Worm (Caenorhabditis elegans) whole organism, L3 larva: ENCODE data around the gene vha-2.

Source experiments
- R02D3.7 ChIP-seq: fragments of 150-350 bp; optimal IDR thresholded peaks from 2 replicates; lab custom pipeline; 2014; ENCODE audit warnings: missing biosample characterization, missing genetic modification characterization
- ZK546.5 ChIP-seq: sonication (generic microtip); optimal IDR thresholded peaks from 2 replicates; lab custom pipeline; 2017; ENCODE audit warnings: missing biosample characterization, missing genetic modification characterization
- aly-2 ChIP-seq: fragments of 150-350 bp; optimal IDR thresholded peaks from 2 replicates; lab custom pipeline; 2014; ENCODE audit warnings: missing biosample characterization, missing genetic modification characterization
- ama-1 ChIP-seq: fragments of 150-350 bp; optimal IDR thresholded peaks from 2 replicates; lab custom pipeline; 2018
- ceh-16 ChIP-seq: sonication (generic microtip); optimal IDR thresholded peaks from 2 replicates; lab custom pipeline; 2017; ENCODE audit warnings: missing biosample characterization, missing genetic modification characterization
- ceh-28 ChIP-seq: fragments of 150-350 bp; optimal IDR thresholded peaks from 2 replicates; lab custom pipeline; 2014; ENCODE audit warnings: missing biosample characterization, missing genetic modification reagents, missing genetic modification characterization
- ceh-82 ChIP-seq: fragments of 150-350 bp; optimal IDR thresholded peaks from 2 replicates; lab custom pipeline; 2014; ENCODE audit warnings: missing biosample characterization, missing genetic modification characterization
- ceh-9 ChIP-seq: sonication (generic microtip); optimal IDR thresholded peaks from 2 replicates; lab custom pipeline; 2018; ENCODE audit warnings: missing biosample characterization, missing genetic modification characterization
- daf-12 ChIP-seq: fragments of 150-350 bp; optimal IDR thresholded peaks from 2 replicates; lab custom pipeline; 2014; ENCODE audit warnings: missing biosample characterization, missing genetic modification reagents, missing genetic modification characterization
- egl-27 ChIP-seq: sonication (generic microtip); optimal IDR thresholded peaks from 4 replicates; lab custom pipeline; 2017; ENCODE audit warnings: missing biosample characterization, missing genetic modification reagents, missing genetic modification characterization
- egl-5 ChIP-seq: fragments of 150-350 bp; optimal IDR thresholded peaks from 2 replicates; lab custom pipeline; 2017; ENCODE audit warnings: missing biosample characterization, missing genetic modification reagents, missing genetic modification characterization, inconsistent platforms
- elt-2 ChIP-seq: sonication (generic microtip); optimal IDR thresholded peaks from 2 replicates; lab custom pipeline; 2016; ENCODE audit warnings: missing genetic modification reagents, mild to moderate bottlenecking, missing genetic modification characterization, missing compliant biosample characterization
- elt-3 ChIP-seq, 3 experiments: fragments of 150-350 bp in 1 of 3; sonication (generic microtip) in 2 of 3; optimal IDR thresholded peaks; 2 replicates in 2 of 3; 4 replicates in 1 of 3; lab custom pipeline; 2014 to 2017; ENCODE audit warnings: missing biosample characterization in 3 of 3, missing genetic modification characterization in 3 of 3
- eor-1 ChIP-seq, 2 experiments: fragments of 150-350 bp; optimal IDR thresholded peaks; 2 replicates each; lab custom pipeline; 2014 to 2018; ENCODE audit warnings: missing biosample characterization in 2 of 2, missing genetic modification characterization in 2 of 2
- fkh-10 ChIP-seq: sonication (generic microtip); optimal IDR thresholded peaks from 2 replicates; lab custom pipeline; 2017; ENCODE audit warnings: missing biosample characterization, missing genetic modification reagents, missing genetic modification characterization
- fkh-2 ChIP-seq: fragments of 150-350 bp; optimal IDR thresholded peaks from 2 replicates; lab custom pipeline; 2014; ENCODE audit warnings: missing biosample characterization, missing genetic modification reagents, missing genetic modification characterization
- fos-1 ChIP-seq: fragments of 150-350 bp; optimal IDR thresholded peaks from 2 replicates; lab custom pipeline; 2014; ENCODE audit warnings: missing biosample characterization, missing genetic modification characterization
- hmg-11 ChIP-seq: sonication (generic microtip); optimal IDR thresholded peaks from 2 replicates; lab custom pipeline; 2016; ENCODE audit warnings: missing genetic modification characterization, missing compliant biosample characterization
- jun-1 ChIP-seq: fragments of 150-350 bp; optimal IDR thresholded peaks from 2 replicates; lab custom pipeline; 2014; ENCODE audit warnings: missing biosample characterization, missing genetic modification reagents, missing genetic modification characterization
- lin-15B ChIP-seq: fragments of 150-350 bp; optimal IDR thresholded peaks from 2 replicates; lab custom pipeline; 2014; ENCODE audit warnings: missing biosample characterization, missing genetic modification characterization
- lin-39 ChIP-seq: fragments of 150-350 bp; optimal IDR thresholded peaks from 2 replicates; lab custom pipeline; 2018; ENCODE audit warnings: missing biosample characterization, missing genetic modification reagents, missing genetic modification characterization
- lsy-12 ChIP-seq: sonication (generic microtip); optimal IDR thresholded peaks from 2 replicates; lab custom pipeline; 2016; ENCODE audit warnings: mild to moderate bottlenecking, missing genetic modification characterization, missing compliant biosample characterization
- mdl-1 ChIP-seq: fragments of 150-350 bp; optimal IDR thresholded peaks from 2 replicates; lab custom pipeline; 2014; ENCODE audit warnings: missing biosample characterization, missing genetic modification characterization
- mml-1 ChIP-seq: fragments of 150-350 bp; sonication (generic microtip); optimal IDR thresholded peaks from 3 replicates; lab custom pipeline; 2014; ENCODE audit warnings: missing biosample characterization, missing genetic modification characterization
- nfya-1 ChIP-seq: sonication (generic microtip); optimal IDR thresholded peaks from 2 replicates; lab custom pipeline; 2017; ENCODE audit warnings: missing genetic modification characterization, mild to moderate bottlenecking, missing compliant biosample characterization, antibody characterized with exemption, moderate library complexity; ENCODE audit not compliant: insufficient read depth
- nhr-12 ChIP-seq: fragments of 150-350 bp; optimal IDR thresholded peaks from 2 replicates; lab custom pipeline; 2014; ENCODE audit warnings: missing biosample characterization, missing genetic modification characterization
- nhr-23 ChIP-seq: fragments of 150-350 bp; optimal IDR thresholded peaks from 2 replicates; lab custom pipeline; 2014; ENCODE audit warnings: missing biosample characterization, missing genetic modification reagents, missing genetic modification characterization
- nhr-25 ChIP-seq: sonication (generic microtip); optimal IDR thresholded peaks from 2 replicates; lab custom pipeline; 2017; ENCODE audit warnings: missing biosample characterization, missing genetic modification characterization
- nhr-28 ChIP-seq: fragments of 150-350 bp; optimal IDR thresholded peaks from 2 replicates; lab custom pipeline; 2014; ENCODE audit warnings: missing biosample characterization, missing genetic modification characterization
- nhr-43 ChIP-seq: sonication (generic microtip); optimal IDR thresholded peaks from 2 replicates; lab custom pipeline; 2016; ENCODE audit warnings: mild to moderate bottlenecking, missing genetic modification characterization, missing compliant biosample characterization; ENCODE audit not compliant: poor library complexity, severe bottlenecking
- nhr-67 ChIP-seq: fragments of 150-350 bp; optimal IDR thresholded peaks from 2 replicates; lab custom pipeline; 2014; ENCODE audit warnings: missing biosample characterization, missing genetic modification characterization
- nhr-76 ChIP-seq: fragments of 150-350 bp; sonication (generic microtip); optimal IDR thresholded peaks from 5 replicates; lab custom pipeline; 2014; ENCODE audit warnings: missing biosample characterization, missing genetic modification characterization
- pha-4 ChIP-seq: fragments of 150-350 bp; optimal IDR thresholded peaks from 2 replicates; lab custom pipeline; 2014; ENCODE audit warnings: missing biosample characterization, missing genetic modification reagents, missing genetic modification characterization
- pqm-1 ChIP-seq: fragments of 150-350 bp; optimal IDR thresholded peaks from 2 replicates; lab custom pipeline; 2017; ENCODE audit warnings: missing biosample characterization, missing genetic modification characterization, inconsistent platforms
- skn-1 ChIP-seq: fragments of 150-350 bp; optimal IDR thresholded peaks from 2 replicates; lab custom pipeline; 2014; ENCODE audit warnings: missing biosample characterization, missing genetic modification characterization
- snpc-4 ChIP-seq: fragments of 150-350 bp; optimal IDR thresholded peaks from 2 replicates; lab custom pipeline; 2014; ENCODE audit warnings: missing biosample characterization, missing genetic modification characterization
- tbx-2 ChIP-seq: sonication (generic microtip); optimal IDR thresholded peaks from 2 replicates; lab custom pipeline; 2016; ENCODE audit warnings: mild to moderate bottlenecking, missing genetic modification characterization, missing compliant biosample characterization
- unc-39 ChIP-seq: sonication (generic microtip); optimal IDR thresholded peaks from 4 replicates; lab custom pipeline; 2017; ENCODE audit warnings: missing biosample characterization, missing genetic modification characterization
- unc-62 ChIP-seq: fragments of 150-350 bp; sonication (generic microtip); optimal IDR thresholded peaks from 4 replicates; lab custom pipeline; 2014; ENCODE audit warnings: missing biosample characterization, missing genetic modification reagents, missing genetic modification characterization
- zag-1 ChIP-seq: fragments of 150-350 bp; optimal IDR thresholded peaks from 2 replicates; lab custom pipeline; 2014; ENCODE audit warnings: missing biosample characterization, missing genetic modification characterization
- ztf-11 ChIP-seq: fragments of 150-350 bp; optimal IDR thresholded peaks from 2 replicates; lab custom pipeline; 2014; ENCODE audit warnings: missing biosample characterization, missing genetic modification characterization
- ztf-4 ChIP-seq: fragments of 150-350 bp; optimal IDR thresholded peaks from 2 replicates; lab custom pipeline; 2014; ENCODE audit warnings: missing biosample characterization, missing genetic modification characterization

Gene vha-2

DNA sequence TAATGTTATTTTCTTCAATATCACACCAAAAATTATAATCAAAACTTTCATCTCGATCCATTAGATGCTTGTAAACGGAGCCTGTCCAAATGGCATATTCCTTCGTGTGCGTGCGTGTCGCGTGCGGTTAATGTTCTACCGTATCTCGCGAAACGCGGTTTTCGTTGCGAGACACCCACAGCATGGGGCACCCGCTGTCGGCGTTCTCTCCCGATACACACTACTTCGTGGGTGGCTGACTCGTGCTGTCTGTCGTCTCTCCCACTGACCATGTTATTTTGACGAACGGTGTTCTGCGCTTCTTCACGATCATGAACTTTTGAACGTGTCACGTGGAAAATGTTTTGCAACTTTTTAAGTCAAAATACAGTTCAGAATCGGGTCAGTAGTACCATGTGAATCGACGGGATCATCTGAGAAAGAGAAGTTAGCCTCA lies 16.5 kb upstream of the vha-2 start (continued):
- TF ChIP-seq ceh-28 (tag; lab: Kevin White, UChicago): peak; percentile 90
- TF ChIP-seq ceh-82 (tag; lab: Kevin White, UChicago): peak; percentile 93
- peak; percentile 99 for TF ChIP-seq nhr-25 (tag; lab: Kevin White, UChicago)
- peak; percentile 34 for TF ChIP-seq unc-39
- TF ChIP-seq ZK546.5 (tag; lab: Kevin White, UChicago): peak; percentile 57
- peak; percentile 96 for TF ChIP-seq hmg-11
- no peak for TF ChIP-seq nhr-12
- peak; percentile 60 for TF ChIP-seq zag-1 (tag; lab: Kevin White, UChicago)
- peak; percentile 87 for TF ChIP-seq snpc-4 (tag; lab: Kevin White, UChicago)
- TF ChIP-seq lin-39: peak; percentile 100
- peak; percentile 90 for TF ChIP-seq aly-2 (tag; lab: Kevin White, UChicago)
- no peak for TF ChIP-seq nhr-67 (tag; lab: Kevin White, UChicago)
- TF ChIP-seq nhr-43 (tag; lab: Kevin White, UChicago): peak; percentile 98

ce11 chrIII:9766175-9766574 lies 15.8 kb upstream of the vha-2 start, which contains the start of gene cbp-1:
cbp-1 (plus strand) TSS chrIII:9766509.
- TF ChIP-seq mml-1 (tag; lab: Kevin White, UChicago) (no peak), pqm-1 (no peak), snpc-4 (tag; lab: Kevin White, UChicago) (no peak), pha-4 (tag; lab: Kevin White, UChicago) (peak; percentile 73), fkh-10 (GFP tag; lab: Kevin White, UChicago) (no peak), jun-1 (tag; lab: Kevin White, UChicago) (no peak), nhr-23 (peak; percentile 57), ceh-9 (tag; lab: Kevin White, UChicago) (no peak), lin-15B (no peak), mdl-1 (tag; lab: Kevin White, UChicago) (no peak), fos-1 (tag; lab: Kevin White, UChicago) (no peak), ama-1 (lab: Kevin White, UChicago) (no peak), aly-2 (tag; lab: Kevin White, UChicago) (no peak), nhr-76 (tag; lab: Kevin White, UChicago) (no peak), skn-1 (tag; lab: Kevin White, UChicago) (no peak), eor-1 (tag; optimal IDR thresholded peaks at IDR 0.05; lab: Kevin White, UChicago) (no peak), elt-3 (tag; optimal IDR thresholded peaks at IDR 0.05; lab: Kevin White, UChicago) (no peak), ceh-28 (tag; lab: Kevin White, UChicago) (peak; percentile 83), egl-5 (tag; lab: Kevin White, UChicago) (peak; percentile 44), tbx-2 (tag; lab: Kevin White, UChicago) (no peak), ceh-16 (tag; lab: Kevin White, UChicago) (no peak), daf-12 (tag; lab: Kevin White, UChicago) (peak; percentile 48), R02D3.7 (no peak), unc-39 (no peak), nfya-1 (tag; lab: Kevin White, UChicago) (peak; percentile 69), nhr-43 (tag; lab: Kevin White, UChicago) (no peak), nhr-28 (tag; lab: Kevin White, UChicago) (no peak), ceh-82 (tag; lab: Kevin White, UChicago) (no peak), ZK546.5 (tag; lab: Kevin White, UChicago) (no peak), nhr-12 (no peak), lsy-12 (tag; lab: Kevin White, UChicago) (no peak), nhr-25 (tag; lab: Kevin White, UChicago) (peak; percentile 51), unc-62 (GFP tag; lab: Kevin White, UChicago) (no peak), ztf-11 (tag; lab: Kevin White, UChicago) (no peak), egl-27 (no peak), lin-39 (peak; percentile 53), ztf-4 (tag; lab: Kevin White, UChicago) (no peak), hmg-11 (peak; percentile 18), zag-1 (tag; lab: Kevin White, UChicago) (no peak), elt-2 (no peak), fkh-2 (tag; lab: Kevin White, UChicago) (no peak)
